Worm (Caenorhabditis elegans): Measurements from ENCODE around the gene nfyb-1.

DNA sequence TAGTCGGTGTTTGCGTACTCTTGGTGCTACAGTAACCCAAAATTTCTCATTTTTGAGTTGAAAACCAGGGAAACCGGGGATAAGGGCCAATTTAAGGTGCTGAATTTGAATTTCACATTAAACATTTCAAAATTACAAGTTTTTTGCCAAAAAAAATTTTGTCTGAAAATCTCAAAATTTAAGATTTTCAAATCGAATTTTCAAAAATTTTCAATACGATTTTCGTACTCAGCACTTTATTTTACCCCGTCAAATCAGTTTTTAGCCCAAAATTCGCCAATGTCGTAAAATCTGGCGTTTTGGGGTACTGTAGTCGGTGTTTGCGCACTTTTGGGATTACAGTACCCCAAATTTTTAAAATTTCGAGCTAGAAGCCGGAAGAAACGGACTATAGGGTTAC is 6.3 kb downstream of the nfyb-1 start, which contains the start of gene W10D9.3:
- TF ChIP-seq tra-4 (tag; optimal IDR thresholded peaks at IDR 0.05) (no peak), aly-1 (tag; optimal IDR thresholded peaks at IDR 0.05) (no peak)

Measured in whole organism, early embryonic.